Worm (Caenorhabditis elegans): ENCODE results near the gene gpa-5.

- TF ChIP-seq fkh-4 (tag; optimal IDR thresholded peaks at IDR 0.05; ENCODE audit: borderline replicate concordance) = no peak
- TF ChIP-seq dsc-1 (tag; optimal IDR thresholded peaks at IDR 0.05) = no peak
- no peak for TF ChIP-seq fkh-10 (GFP tag; optimal IDR thresholded peaks at IDR 0.05)
- no peak for TF ChIP-seq nhr-12 (tag; optimal IDR thresholded peaks at IDR 0.05)
- no peak for TF ChIP-seq aha-1 (tag; optimal IDR thresholded peaks at IDR 0.05)
- TF ChIP-seq nhr-11 (tag; optimal IDR thresholded peaks at IDR 0.05) = no peak
- no peak for TF ChIP-seq fkh-8 (tag; optimal IDR thresholded peaks at IDR 0.05)
- TF ChIP-seq hpl-2 (GFP tag; optimal IDR thresholded peaks at IDR 0.05) = no peak
- TF ChIP-seq sptf-1 (tag; optimal IDR thresholded peaks at IDR 0.05) = no peak
- TF ChIP-seq nhr-28 (tag; optimal IDR thresholded peaks at IDR 0.05) = no peak
Measured at ce11 chrX:2108682-2109081, 12.2 kb downstream of the gpa-5 start, which contains the start of gene F53B1.2.

Measured in whole organism, L1 larva.